Worm (Caenorhabditis elegans): Measurements from ENCODE around the gene B0294.1.

DNA sequence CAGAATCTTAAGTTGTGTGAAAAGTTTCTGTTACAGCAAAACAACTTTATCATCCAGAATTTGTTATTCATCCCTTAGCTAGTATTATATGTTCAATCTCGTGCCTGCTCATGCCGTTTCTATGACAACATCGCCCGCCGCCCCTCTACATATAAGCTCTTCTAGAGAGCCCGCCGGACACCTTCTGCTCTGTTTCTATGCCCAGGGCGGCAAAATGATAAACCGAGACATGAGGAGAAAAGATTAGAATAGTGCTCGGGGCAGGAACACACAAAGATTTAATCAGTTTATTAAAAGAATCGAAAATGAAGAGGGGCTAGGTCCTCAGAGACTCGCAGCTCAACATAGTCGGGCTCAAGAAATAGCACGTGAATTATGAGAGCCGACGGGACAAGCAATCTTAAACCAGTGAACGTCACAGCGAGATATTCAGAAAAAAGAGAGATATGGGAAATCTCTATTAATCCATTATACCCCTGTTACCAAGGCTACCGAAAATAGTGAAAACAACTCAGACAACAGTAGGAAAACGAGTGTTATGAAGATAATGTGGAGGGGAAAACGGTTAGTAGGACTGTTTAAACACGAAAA, 8.6 kb downstream of the B0294.1 start:
- TF ChIP-seq ama-1 (optimal IDR thresholded peaks at IDR 0.05): no peak
- no peak for TF ChIP-seq tra-4 (tag; optimal IDR thresholded peaks at IDR 0.05)
- no peak for TF ChIP-seq flt-1 (GFP tag; IDR thresholded peaks at IDR 0.05)
- no peak for TF ChIP-seq ceh-36 (tag; optimal IDR thresholded peaks at IDR 0.05)
- TF ChIP-seq tbx-11 (GFP tag; IDR thresholded peaks at IDR 0.05): no peak
- no peak for TF ChIP-seq B0310.2 (tag; optimal IDR thresholded peaks at IDR 0.05)
- TF ChIP-seq aly-1 (tag; optimal IDR thresholded peaks at IDR 0.05): no peak
- TF ChIP-seq tbx-37 (GFP tag; conservative IDR thresholded peaks at IDR 0.05): no peak
- TF ChIP-seq ceh-13 (GFP tag; optimal IDR thresholded peaks at IDR 0.05): no peak
- TF ChIP-seq hmbx-1 (tag; optimal IDR thresholded peaks at IDR 0.05): no peak
- TF ChIP-seq sea-1 (GFP tag; conservative IDR thresholded peaks at IDR 0.05): no peak

Data from whole organism, early embryonic.